Fruit fly (Drosophila melanogaster): ENCODE measurements around the gene if.

The if gene

dm6 chrX:16782175-16782916 lies 888 bp downstream of the if start (continued):
- TF ChIP-seq CG5953 (GFP tag; IDR thresholded peaks at IDR 0.05) (no peak), zf30C (GFP tag; optimal IDR thresholded peaks at IDR 0.05) (peak; percentile 43), NfI (GFP tag; optimal IDR thresholded peaks at IDR 0.05) (peak; percentile 54), seq (GFP tag; IDR thresholded peaks at IDR 0.05) (peak; percentile 68), CG10959 (GFP tag; IDR thresholded peaks at IDR 0.05) (no peak), Six4 (GFP tag; optimal IDR thresholded peaks at IDR 0.05) (peak; percentile 17), vvl (GFP tag; IDR thresholded peaks at IDR 0.05) (peak; percentile 58), bowl (GFP tag; IDR thresholded peaks at IDR 0.05) (0 out of 2 replicates have a peak, but pooled peaks have one; percentile 34), mirr (GFP tag; optimal IDR thresholded peaks at IDR 0.05) (peak; percentile 45), CG13894 (tag; optimal IDR thresholded peaks at IDR 0.05) (peak; percentile 74), Hr51 (GFP tag; optimal IDR thresholded peaks at IDR 0.05) (peak in 1 of 2 experiments; percentile 69), chinmo (GFP tag; IDR thresholded peaks at IDR 0.05; ENCODE audit: partially characterized antibody) (0 out of 4 replicates have a peak, but pooled peaks have one; percentile 70), CG7271 (tag; optimal IDR thresholded peaks at IDR 0.05) (no peak), Atf3 (GFP tag; optimal IDR thresholded peaks at IDR 0.05) (no peak), CG11456 (GFP tag; IDR thresholded peaks at IDR 0.05) (peak; percentile 59; the same call in 1 of the 3 replicates), CTCF (GFP tag; optimal IDR thresholded peaks at IDR 0.05) (no peak), dan (GFP tag; IDR thresholded peaks at IDR 0.05) (no peak), CG15514 (GFP tag; optimal IDR thresholded peaks at IDR 0.05) (peak; percentile 44), CG8089 (GFP tag; optimal IDR thresholded peaks at IDR 0.05) (peak; percentile 1), ATbp (GFP tag; optimal IDR thresholded peaks at IDR 0.05) (peak; percentile 49), MESR4 (GFP tag; optimal IDR thresholded peaks at IDR 0.05) (no peak), fd3F (GFP tag; optimal IDR thresholded peaks at IDR 0.05) (no peak), repo (GFP tag; optimal IDR thresholded peaks at IDR 0.05) (peak; percentile 21), CG12744 (GFP tag; optimal IDR thresholded peaks at IDR 0.05) (no peak), CG9727 (GFP tag; optimal IDR thresholded peaks at IDR 0.05) (peak; percentile 46), CG14014 (GFP tag; IDR thresholded peaks at IDR 0.05) (0 out of 2 replicates have a peak, but pooled peaks have one; percentile 32), CG17802 (tag; optimal IDR thresholded peaks at IDR 0.05) (peak; percentile 13), CG10543 (GFP tag; optimal IDR thresholded peaks at IDR 0.05) (peak; percentile 67), ind (GFP tag; optimal IDR thresholded peaks at IDR 0.05) (peak; percentile 60), sug (tag; optimal IDR thresholded peaks at IDR 0.05) (no peak), HmgD (GFP tag; optimal IDR thresholded peaks at IDR 0.05) (no peak), cwo (GFP tag; optimal IDR thresholded peaks at IDR 0.05) (peak; percentile 44), pros (GFP tag; optimal IDR thresholded peaks at IDR 0.05) (no peak), CG1602 (GFP tag; optimal IDR thresholded peaks at IDR 0.05) (peak; percentile 38), Mes4 (GFP tag; optimal IDR thresholded peaks at IDR 0.05) (peak; percentile 36), unc-4 (GFP tag; IDR thresholded peaks at IDR 0.05; ENCODE audit: partially characterized antibody) (no peak), Mrtf (GFP tag; IDR thresholded peaks at IDR 0.05) (0 out of 3 replicates have a peak, but pooled peaks have one; percentile 37), Dfd (GFP tag; optimal IDR thresholded peaks at IDR 0.05) (no peak), CG17568 (GFP tag; optimal IDR thresholded peaks at IDR 0.05) (no peak), pita (GFP tag; optimal IDR thresholded peaks at IDR 0.05) (no peak), CG13123 (GFP tag; optimal IDR thresholded peaks at IDR 0.05) (no peak), CG11560 (tag; IDR thresholded peaks at IDR 0.05) (0 out of 3 replicates have a peak, but pooled peaks have one; percentile 19), CG3407 (GFP tag; optimal IDR thresholded peaks at IDR 0.05) (no peak), gcm2 (GFP tag; optimal IDR thresholded peaks at IDR 0.05) (peak; percentile 10), bbx (GFP tag; IDR thresholded peaks at IDR 0.05; ENCODE audit: partially characterized antibody) (no peak), CG10274 (GFP tag; optimal IDR thresholded peaks at IDR 0.05) (peak; percentile 10), CG31365 (tag; optimal IDR thresholded peaks at IDR 0.05) (peak; percentile 30), Chrac-16 (GFP tag; optimal IDR thresholded peaks at IDR 0.05) (peak; percentile 40), CG31224 (GFP tag; IDR thresholded peaks at IDR 0.05) (peak; percentile 27; the same call in 1 of the 2 replicates)
